Worm (Caenorhabditis elegans): ENCODE measurements around the gene R09H10.1.

Gene R09H10.1

DNA sequence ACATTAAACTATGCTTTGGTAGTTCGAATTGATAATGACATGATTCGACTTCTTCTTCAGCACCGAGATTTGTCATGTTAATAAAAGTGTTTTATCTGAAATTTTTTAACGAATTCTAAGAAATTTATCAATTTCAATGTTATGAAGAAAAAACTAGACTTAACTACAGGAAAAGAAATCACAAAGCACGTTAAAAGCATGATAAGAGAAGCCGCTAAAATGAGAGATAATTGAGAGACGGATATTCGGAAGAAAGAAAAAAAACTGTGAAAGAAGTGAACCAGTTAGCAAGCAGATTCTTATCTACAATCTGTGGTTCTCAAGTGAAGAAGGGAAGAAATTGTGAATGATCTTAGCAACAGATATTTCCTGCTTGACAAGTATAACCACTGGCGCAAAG lies 11.0 kb upstream of the R09H10.1 start, which contains the start of gene C43F9.4:
Gene C43F9.4 (minus strand): TSS at position 101 of the 400 bp plus-strand sequence.
- TF ChIP-seq W03F9.2 (tag; optimal IDR thresholded peaks at IDR 0.05) (no peak), dao-5 (tag; optimal IDR thresholded peaks at IDR 0.05) (no peak), him-1 (tag; optimal IDR thresholded peaks at IDR 0.05) (no peak)

- no peak for TF ChIP-seq W03F9.2 (tag; optimal IDR thresholded peaks at IDR 0.05)
- no peak for TF ChIP-seq dao-5 (tag; optimal IDR thresholded peaks at IDR 0.05)
- TF ChIP-seq him-1 (tag; optimal IDR thresholded peaks at IDR 0.05) = no peak
Measured at ce11 chrIV:10590649-10591048, 9.4 kb upstream of the R09H10.1 start, which contains the start of the genes C43F9.5 and nkb-2. TSS of gene C43F9.5 (minus strand) at chrIV:10590749. TSS of gene nkb-2 (plus strand) at chrIV:10590925.

DNA sequence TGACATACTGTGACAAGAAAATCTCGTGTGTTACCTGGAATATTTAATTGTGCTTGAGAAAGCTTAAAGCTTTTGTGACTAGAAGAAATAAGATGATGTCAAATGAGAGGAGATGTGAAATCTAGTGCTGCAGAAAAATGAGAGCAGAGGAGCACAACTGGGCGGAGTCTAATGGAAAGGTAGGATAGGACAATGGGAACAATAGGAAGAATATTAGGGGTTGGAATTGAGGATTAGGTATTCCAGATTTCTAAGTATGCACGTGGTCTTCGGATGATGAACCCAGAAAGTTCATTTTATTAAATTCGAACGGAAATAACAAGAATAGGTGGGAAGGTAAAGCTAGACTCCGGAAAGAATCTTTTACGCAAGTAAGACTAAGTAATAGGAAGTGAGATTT lies 6.5 kb upstream of the R09H10.1 start, which contains the start of gene C43F9.7:
Gene C43F9.7 (minus strand): TSS at position 101 of the 400 bp plus-strand sequence.
- no peak for TF ChIP-seq him-1 (tag; optimal IDR thresholded peaks at IDR 0.05)
- TF ChIP-seq W03F9.2 (tag; optimal IDR thresholded peaks at IDR 0.05) = no peak
- no peak for TF ChIP-seq dao-5 (tag; optimal IDR thresholded peaks at IDR 0.05)

DNA sequence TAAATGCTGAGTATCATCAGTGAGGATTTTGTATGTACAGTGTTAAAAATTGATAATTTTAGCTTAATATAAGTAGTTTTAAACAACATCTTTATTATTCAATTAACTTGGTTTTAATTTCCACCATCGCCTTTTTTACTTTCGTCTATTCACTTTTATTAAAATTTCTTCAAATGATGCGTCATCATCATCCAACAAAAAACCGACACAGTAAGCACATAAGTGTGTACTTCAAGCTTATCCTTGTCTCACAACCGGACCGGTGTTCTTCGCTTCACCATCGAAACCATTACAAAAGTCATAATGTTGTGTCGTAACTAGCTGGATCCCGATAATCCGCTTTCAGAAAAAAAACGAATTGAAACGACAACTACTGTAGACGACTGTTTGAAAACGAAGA lies 3.6 kb upstream of the R09H10.1 start, which contains the start of gene C43F9.11:
Gene C43F9.11 (plus strand): TSS at position 301 of the 400 bp plus-strand sequence.
- TF ChIP-seq him-1 (tag; optimal IDR thresholded peaks at IDR 0.05) (no peak), W03F9.2 (tag; optimal IDR thresholded peaks at IDR 0.05) (no peak), dao-5 (tag; optimal IDR thresholded peaks at IDR 0.05) (no peak)

ce11 chrIV:10602644-10603043 lies 2.6 kb downstream of the R09H10.1 start, which contains the start of gene R09H10.2:
TSS of gene R09H10.2 (plus strand) at chrIV:10602944.
- no peak for TF ChIP-seq him-1 (tag; optimal IDR thresholded peaks at IDR 0.05)
- no peak for TF ChIP-seq W03F9.2 (tag; optimal IDR thresholded peaks at IDR 0.05)
- TF ChIP-seq dao-5 (tag; optimal IDR thresholded peaks at IDR 0.05) = no peak

- no peak for TF ChIP-seq W03F9.2 (tag; optimal IDR thresholded peaks at IDR 0.05)
- TF ChIP-seq him-1 (tag; optimal IDR thresholded peaks at IDR 0.05) = no peak
- TF ChIP-seq dao-5 (tag; optimal IDR thresholded peaks at IDR 0.05) = no peak
Measured at ce11 chrIV:10606575-10607080, 6.5 kb downstream of the R09H10.1 start, which contains the start of gene R09H10.3. TSS of gene R09H10.3 (plus strand) at chrIV:10607030.

DNA sequence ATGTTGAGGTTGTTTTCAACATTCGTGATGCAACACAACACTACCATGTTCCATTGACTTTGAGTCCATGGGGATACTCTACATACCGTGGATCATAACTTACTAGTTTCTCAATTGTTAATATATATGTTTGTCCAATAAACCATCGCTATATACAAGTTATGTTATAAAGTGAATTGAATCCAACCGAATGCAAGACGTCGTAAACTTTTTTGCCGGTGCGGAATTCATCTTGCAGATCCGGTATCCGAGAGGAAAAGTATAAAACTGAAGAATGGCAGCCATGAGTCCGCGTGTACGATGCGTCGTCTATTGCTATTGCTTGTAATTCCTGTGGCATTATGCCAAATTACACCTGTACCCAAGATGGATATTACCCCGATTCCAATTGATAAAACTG lies 8.2 kb downstream of the R09H10.1 start, which contains the start of gene R09H10.6:
Gene R09H10.6 (plus strand): TSS at position 301 of the 400 bp plus-strand sequence.
- no peak for TF ChIP-seq W03F9.2 (tag; optimal IDR thresholded peaks at IDR 0.05)
- no peak for TF ChIP-seq him-1 (tag; optimal IDR thresholded peaks at IDR 0.05)
- TF ChIP-seq dao-5 (tag; optimal IDR thresholded peaks at IDR 0.05) = no peak

DNA sequence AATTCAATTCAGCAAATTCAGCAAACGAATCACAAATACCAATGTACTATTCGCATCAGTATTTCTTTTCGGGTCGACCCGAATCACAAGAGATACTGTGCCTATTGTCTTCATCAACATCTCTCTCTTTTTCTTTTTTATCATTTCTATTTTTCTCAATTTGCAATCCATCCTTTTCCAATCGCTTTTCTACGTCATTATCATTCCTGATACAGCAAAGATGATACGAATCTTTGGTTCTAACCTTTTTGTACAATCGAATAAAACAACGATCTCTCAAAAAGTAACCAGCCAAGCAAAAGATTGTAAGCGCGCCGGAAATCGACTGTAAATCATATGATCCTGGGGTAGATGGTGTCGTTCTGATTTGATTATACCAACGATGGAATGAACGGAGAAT lies 9.8 kb downstream of the R09H10.1 start:
- TF ChIP-seq W03F9.2 (tag; optimal IDR thresholded peaks at IDR 0.05) (no peak), him-1 (tag; optimal IDR thresholded peaks at IDR 0.05) (no peak), dao-5 (tag; optimal IDR thresholded peaks at IDR 0.05) (no peak)

DNA sequence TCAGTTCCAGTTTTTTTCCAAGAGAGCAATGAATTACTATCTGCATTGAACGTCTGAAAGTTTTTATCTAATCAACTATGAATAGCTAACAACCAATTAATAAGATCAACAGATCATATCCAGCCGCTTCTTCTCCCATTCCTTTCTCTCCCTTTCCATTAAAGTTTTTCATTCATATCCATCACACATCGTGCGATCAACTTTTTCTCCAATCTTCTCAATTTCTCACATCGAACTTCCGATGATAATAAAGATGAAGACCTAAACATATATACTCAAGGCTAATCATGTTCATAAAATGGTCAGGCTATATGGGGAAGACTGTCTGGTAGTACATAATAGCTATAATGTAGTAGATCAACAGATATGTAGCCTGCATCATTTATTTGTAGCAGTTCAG lies 12.2 kb downstream of the R09H10.1 start:
- TF ChIP-seq him-1 (tag; optimal IDR thresholded peaks at IDR 0.05) (no peak), W03F9.2 (tag; optimal IDR thresholded peaks at IDR 0.05) (no peak), dao-5 (tag; optimal IDR thresholded peaks at IDR 0.05) (no peak)

DNA sequence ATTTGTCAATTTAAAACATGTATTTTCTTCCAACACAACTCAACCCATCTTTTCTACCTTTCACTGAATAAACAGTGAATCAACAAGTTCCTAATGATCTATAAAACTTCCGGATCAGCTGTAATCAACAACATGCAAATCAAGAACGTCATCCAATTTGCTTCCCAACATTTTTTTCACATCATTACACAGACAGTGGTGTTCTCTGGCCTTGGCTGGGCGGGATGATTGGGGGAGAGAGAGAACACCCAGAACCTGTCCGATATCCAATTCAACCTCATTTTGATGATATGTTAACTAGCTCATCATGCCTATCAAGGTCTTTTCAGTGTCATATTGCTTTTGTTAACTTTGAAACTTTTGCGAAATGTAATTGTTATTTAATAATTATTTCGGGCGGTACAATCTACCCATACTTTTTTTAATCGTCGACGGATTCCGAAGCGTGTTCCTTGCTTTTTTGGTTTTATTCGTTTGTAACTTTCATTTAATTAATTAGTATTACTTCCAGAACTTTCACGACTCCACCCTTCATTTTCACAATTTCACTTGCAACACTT lies 14.9 kb downstream of the R09H10.1 start, which contains the start of gene ptr-14:
Gene ptr-14 (plus strand): TSS at position 510 of the 560 bp plus-strand sequence.
- TF ChIP-seq W03F9.2 (tag; optimal IDR thresholded peaks at IDR 0.05) (no peak), dao-5 (tag; optimal IDR thresholded peaks at IDR 0.05) (no peak), him-1 (tag; optimal IDR thresholded peaks at IDR 0.05) (no peak)

- TF ChIP-seq W03F9.2 (tag; optimal IDR thresholded peaks at IDR 0.05) = no peak
- no peak for TF ChIP-seq dao-5 (tag; optimal IDR thresholded peaks at IDR 0.05)
- TF ChIP-seq him-1 (tag; optimal IDR thresholded peaks at IDR 0.05) = no peak
Measured at ce11 chrIV:10616366-10616765, 16.3 kb downstream of the R09H10.1 start.

- TF ChIP-seq W03F9.2 (tag; optimal IDR thresholded peaks at IDR 0.05) (no peak), dao-5 (tag; optimal IDR thresholded peaks at IDR 0.05) (no peak), him-1 (tag; optimal IDR thresholded peaks at IDR 0.05) (no peak)
Measured at ce11 chrIV:10617099-10617498, 17.0 kb downstream of the R09H10.1 start.

DNA sequence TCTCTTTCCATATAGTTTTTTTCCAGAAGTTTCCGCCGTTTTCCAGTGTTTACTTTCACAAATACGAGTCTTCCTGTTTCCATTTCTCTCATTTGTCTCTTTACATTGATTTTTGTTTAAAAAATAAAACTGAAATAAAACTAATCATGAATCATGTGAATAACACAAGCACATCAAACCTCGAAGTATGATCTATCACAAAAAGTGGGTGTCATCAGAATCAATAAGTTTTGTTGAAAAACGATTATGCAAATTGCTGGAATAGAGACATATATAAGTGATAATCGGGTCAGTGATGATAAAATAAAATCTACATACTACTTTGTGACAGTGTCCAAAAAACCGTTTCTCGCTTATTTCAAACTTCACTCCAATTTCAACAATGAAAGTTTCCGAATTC lies 20.7 kb downstream of the R09H10.1 start, which contains the start of gene R09H10.7:
Gene R09H10.7 (plus strand): TSS at position 301 of the 400 bp plus-strand sequence.
- TF ChIP-seq dao-5 (tag; optimal IDR thresholded peaks at IDR 0.05) (no peak), him-1 (tag; optimal IDR thresholded peaks at IDR 0.05) (no peak), W03F9.2 (tag; optimal IDR thresholded peaks at IDR 0.05) (no peak)

- TF ChIP-seq W03F9.2 (tag; optimal IDR thresholded peaks at IDR 0.05) = no peak
- no peak for TF ChIP-seq him-1 (tag; optimal IDR thresholded peaks at IDR 0.05)
Measured at ce11 chrIV:10628724-10629123, 28.6 kb downstream of the R09H10.1 start, which contains the start of gene R09H10.5. TSS of gene R09H10.5 (minus strand) at chrIV:10628829.
